Fruit fly (Drosophila melanogaster): ENCODE measurements around the gene AlaRS-m.

DNA sequence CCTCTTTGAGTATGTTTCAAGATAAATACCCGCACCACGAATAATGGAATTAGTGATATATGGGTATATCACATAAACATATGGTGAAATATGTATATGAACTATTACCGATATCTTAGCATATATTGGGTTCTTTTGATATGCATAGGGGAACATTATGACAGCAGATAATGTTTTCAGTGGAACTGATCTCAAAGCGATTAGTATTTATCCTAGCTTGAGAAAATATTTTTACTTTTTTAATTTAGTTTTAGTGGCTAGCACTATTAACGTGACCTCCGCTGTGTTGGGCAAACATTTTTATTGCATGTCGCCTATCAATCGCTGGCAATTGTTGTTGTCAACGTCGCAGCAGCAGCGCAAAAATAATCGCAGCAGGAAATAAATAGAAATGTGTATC lies 42.5 kb downstream of the AlaRS-m start:
- TF ChIP-seq CG8301 (tag; optimal IDR thresholded peaks at IDR 0.05), result peak; percentile 71
- peak; percentile 26; the same call in 1 of the 2 replicates for TF ChIP-seq Ets98B (GFP tag; IDR thresholded peaks at IDR 0.05)
- peak; percentile 21 for TF ChIP-seq CG34367 (tag; optimal IDR thresholded peaks at IDR 0.05)
- no peak for TF ChIP-seq CG10348 (GFP tag; IDR thresholded peaks at IDR 0.05)
- TF ChIP-seq EcR (GFP tag; optimal IDR thresholded peaks at IDR 0.05), result no peak
- TF ChIP-seq CG15710 (tag; optimal IDR thresholded peaks at IDR 0.05), result peak; percentile 43
- TF ChIP-seq Pif1B (GFP tag; optimal IDR thresholded peaks at IDR 0.05), result peak; percentile 9
- no peak for TF ChIP-seq rn (GFP tag; IDR thresholded peaks at IDR 0.05)
- TF ChIP-seq Pif1A (GFP tag; optimal IDR thresholded peaks at IDR 0.05), result peak; percentile 24

All from whole organism, pupa.